Fruit fly (Drosophila melanogaster): Measurements from ENCODE around the gene stet.

stet gene

DNA sequence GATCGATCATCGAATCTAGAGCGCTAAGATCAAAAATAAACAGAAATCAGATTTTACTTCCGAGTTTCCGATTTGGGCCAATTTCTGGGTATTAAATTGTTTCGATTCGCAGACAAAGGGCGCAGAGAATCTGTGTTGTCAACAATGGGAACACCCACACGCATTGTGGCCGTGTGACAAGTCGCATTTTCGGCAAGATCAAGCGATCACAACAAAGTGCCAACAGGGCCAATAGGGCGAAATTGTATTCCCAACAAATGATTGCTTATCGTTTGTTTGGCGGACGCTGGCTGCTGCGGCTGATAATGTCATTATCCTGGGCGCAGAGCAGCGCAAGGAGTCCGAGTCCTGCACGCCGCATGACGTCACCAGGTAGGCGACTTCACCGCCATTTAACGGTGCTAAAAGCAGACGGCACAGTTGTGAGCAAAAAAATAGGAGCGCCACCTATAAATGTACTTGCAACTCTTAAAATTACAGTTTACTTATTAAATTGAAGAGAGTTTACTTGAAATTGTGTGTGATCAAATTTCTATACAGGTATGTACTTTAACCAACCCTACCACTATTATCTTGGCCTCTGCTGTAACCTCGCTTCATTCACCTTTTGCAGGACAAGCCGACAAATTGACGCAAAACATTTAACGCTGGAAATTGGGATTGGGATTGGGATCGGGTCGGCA is 10.2 kb downstream of the stet start:
- TF ChIP-seq CG12605 (GFP tag; IDR thresholded peaks at IDR 0.05): 0 out of 2 replicates have a peak, but pooled peaks have one; percentile 35
- peak; percentile 79 for TF ChIP-seq CG4496 (GFP tag; IDR thresholded peaks at IDR 0.05)
- TF ChIP-seq fd96Ca (GFP tag; IDR thresholded peaks at IDR 0.05): peak; percentile 56; the same call in 2 of the 3 replicates
- TF ChIP-seq Snoo (tag; optimal IDR thresholded peaks at IDR 0.05): no peak
- peak; percentile 67 for TF ChIP-seq CG15710 (tag; optimal IDR thresholded peaks at IDR 0.05)
- no peak for TF ChIP-seq EcR (GFP tag; optimal IDR thresholded peaks at IDR 0.05)
- peak; percentile 38 for TF ChIP-seq CG17806 (tag; optimal IDR thresholded peaks at IDR 0.05)
- no peak for TF ChIP-seq D1 (tag; optimal IDR thresholded peaks at IDR 0.05)
- no peak for TF ChIP-seq CG13204 (GFP tag; optimal IDR thresholded peaks at IDR 0.05)
- TF ChIP-seq CG32121 (GFP tag; IDR thresholded peaks at IDR 0.05): no peak
- peak; percentile 48; the same call in 1 of the 2 replicates for TF ChIP-seq Ets98B (GFP tag; IDR thresholded peaks at IDR 0.05)
- no peak for TF ChIP-seq Pif1A (GFP tag; optimal IDR thresholded peaks at IDR 0.05)
- TF ChIP-seq gl (tag; optimal IDR thresholded peaks at IDR 0.05): no peak
- no peak for TF ChIP-seq CG10348 (GFP tag; IDR thresholded peaks at IDR 0.05)
- TF ChIP-seq Pif1B (GFP tag; optimal IDR thresholded peaks at IDR 0.05): no peak
- TF ChIP-seq rn (GFP tag; IDR thresholded peaks at IDR 0.05): peak; percentile 25; the same call in 1 of the 2 replicates
- peak; percentile 49 for TF ChIP-seq CG8159 (tag; optimal IDR thresholded peaks at IDR 0.05)
- TF ChIP-seq CG14655 (GFP tag; optimal IDR thresholded peaks at IDR 0.05): peak; percentile 36
- peak; percentile 49 for TF ChIP-seq CG9948 (tag; optimal IDR thresholded peaks at IDR 0.05)
- TF ChIP-seq CG34367 (tag; optimal IDR thresholded peaks at IDR 0.05): peak; percentile 63
- TF ChIP-seq CG8301 (tag; optimal IDR thresholded peaks at IDR 0.05): peak; percentile 15

DNA sequence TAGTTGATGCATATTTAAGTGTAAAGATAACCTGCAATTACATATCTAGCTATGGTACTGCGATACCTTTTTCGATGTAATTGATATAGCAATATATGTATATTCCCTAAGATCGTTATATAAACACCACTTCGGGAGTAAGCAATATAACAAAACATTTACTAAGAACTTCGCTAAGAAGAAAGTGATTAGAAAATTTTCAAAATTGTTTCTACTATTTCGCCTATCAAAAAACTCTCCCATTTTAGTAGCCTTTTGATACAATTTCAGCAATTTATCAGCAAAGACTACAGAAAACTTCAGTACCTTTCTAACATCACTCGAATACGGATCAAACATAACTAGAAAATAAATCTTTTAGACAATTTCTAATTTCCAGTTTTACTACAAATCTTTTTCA is 12.0 kb downstream of the stet start, which contains the start of gene robl62A:
Gene robl62A (plus strand): TSS at position 301 of the 400 bp plus-strand sequence.
- no peak for TF ChIP-seq CG17806 (tag; optimal IDR thresholded peaks at IDR 0.05)
- no peak for TF ChIP-seq CG14655 (GFP tag; optimal IDR thresholded peaks at IDR 0.05)
- TF ChIP-seq CG34367 (tag; optimal IDR thresholded peaks at IDR 0.05): no peak
- no peak for TF ChIP-seq CG4496 (GFP tag; IDR thresholded peaks at IDR 0.05)
- no peak for TF ChIP-seq Pif1B (GFP tag; optimal IDR thresholded peaks at IDR 0.05)
- no peak for TF ChIP-seq EcR (GFP tag; optimal IDR thresholded peaks at IDR 0.05)
- TF ChIP-seq CG8301 (tag; optimal IDR thresholded peaks at IDR 0.05): no peak

DNA sequence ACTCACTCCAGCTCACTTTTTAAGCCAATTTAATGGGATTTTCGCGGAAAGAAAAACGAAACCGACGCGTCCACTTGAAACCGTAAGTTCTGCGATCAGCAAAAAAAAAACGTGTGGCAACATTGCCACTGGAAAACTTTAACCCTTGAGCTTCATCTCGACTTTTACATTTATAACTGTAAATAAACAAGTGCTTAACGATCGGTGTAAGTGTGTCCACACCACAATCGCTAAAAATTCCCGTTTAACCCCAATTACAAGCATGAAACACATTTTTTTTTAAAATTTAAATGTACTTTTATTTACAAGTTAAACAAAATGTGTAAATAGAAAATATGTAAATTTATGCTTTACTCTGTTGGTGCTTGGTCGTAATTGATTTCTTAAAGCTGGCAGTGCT is 14.2 kb downstream of the stet start, which contains the start of gene Ptp61F:
Gene Ptp61F (minus strand): TSS at position 101 of the 400 bp plus-strand sequence.
- TF ChIP-seq Pif1A (GFP tag; optimal IDR thresholded peaks at IDR 0.05) (no peak), CG8159 (tag; optimal IDR thresholded peaks at IDR 0.05) (no peak), Ets98B (GFP tag; IDR thresholded peaks at IDR 0.05) (no peak), D1 (tag; optimal IDR thresholded peaks at IDR 0.05) (no peak), CG9948 (tag; optimal IDR thresholded peaks at IDR 0.05) (no peak), gl (tag; optimal IDR thresholded peaks at IDR 0.05) (no peak), CG13204 (GFP tag; optimal IDR thresholded peaks at IDR 0.05) (no peak), CG12605 (GFP tag; IDR thresholded peaks at IDR 0.05) (no peak), CG8301 (tag; optimal IDR thresholded peaks at IDR 0.05) (no peak)

DNA sequence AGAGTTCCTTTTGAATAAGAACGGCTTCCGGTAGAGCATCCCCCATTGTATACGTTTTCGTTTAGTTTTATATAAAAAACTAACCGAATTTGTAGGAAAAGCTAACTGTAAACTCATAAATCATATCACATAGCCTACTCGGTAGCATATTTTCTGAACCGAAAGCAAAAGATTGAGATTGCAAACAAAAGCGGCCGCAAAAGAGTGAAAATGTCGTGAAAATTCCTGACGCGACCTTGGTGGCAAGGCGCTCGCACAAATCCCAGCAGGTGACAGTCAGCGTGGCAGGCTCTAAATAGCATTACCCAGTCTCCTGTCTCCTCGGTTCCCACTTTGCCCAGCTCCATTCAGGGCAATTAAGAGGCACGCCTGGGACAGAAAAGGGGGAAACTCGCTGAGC is 17.4 kb downstream of the stet start, which contains the start of gene Naa30B:
Gene Naa30B (minus strand): TSS at position 101 of the 400 bp plus-strand sequence.
- TF ChIP-seq gl (tag; optimal IDR thresholded peaks at IDR 0.05) (no peak), rn (GFP tag; IDR thresholded peaks at IDR 0.05) (no peak)

DNA sequence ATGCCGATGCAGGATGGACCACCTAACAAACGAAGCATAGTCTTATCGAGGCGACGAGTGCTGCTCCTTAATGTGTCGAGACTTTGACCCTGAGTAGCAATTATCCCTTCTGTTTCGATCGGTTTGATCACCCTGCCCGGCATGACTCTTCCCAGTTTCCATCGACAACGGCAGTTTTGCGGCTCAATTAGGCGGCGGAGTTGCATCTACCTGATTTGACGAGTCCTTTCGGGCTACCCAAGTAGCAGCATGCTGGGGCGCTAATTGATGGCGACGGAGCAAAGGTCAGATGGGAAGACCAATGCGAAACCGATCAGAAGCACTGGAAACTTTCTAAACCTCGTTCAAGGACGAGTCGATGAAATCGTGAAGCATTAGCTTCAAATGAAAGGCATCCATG is 18.3 kb downstream of the stet start:
- TF ChIP-seq EcR (GFP tag; optimal IDR thresholded peaks at IDR 0.05): no peak
- no peak for TF ChIP-seq Pif1B (GFP tag; optimal IDR thresholded peaks at IDR 0.05)
- no peak for TF ChIP-seq CG14655 (GFP tag; optimal IDR thresholded peaks at IDR 0.05)
- no peak for TF ChIP-seq CG12605 (GFP tag; IDR thresholded peaks at IDR 0.05)
- no peak for TF ChIP-seq rn (GFP tag; IDR thresholded peaks at IDR 0.05)
- no peak for TF ChIP-seq D1 (tag; optimal IDR thresholded peaks at IDR 0.05)
- no peak for TF ChIP-seq fd96Ca (GFP tag; IDR thresholded peaks at IDR 0.05)
- TF ChIP-seq Pif1A (GFP tag; optimal IDR thresholded peaks at IDR 0.05): no peak
- TF ChIP-seq CG9948 (tag; optimal IDR thresholded peaks at IDR 0.05): no peak
- TF ChIP-seq Snoo (tag; optimal IDR thresholded peaks at IDR 0.05): no peak
- TF ChIP-seq CG4496 (GFP tag; IDR thresholded peaks at IDR 0.05): no peak
- TF ChIP-seq CG15710 (tag; optimal IDR thresholded peaks at IDR 0.05): no peak
- TF ChIP-seq Ets98B (GFP tag; IDR thresholded peaks at IDR 0.05): no peak
- no peak for TF ChIP-seq CG32121 (GFP tag; IDR thresholded peaks at IDR 0.05)
- TF ChIP-seq CG10348 (GFP tag; IDR thresholded peaks at IDR 0.05): no peak
- TF ChIP-seq CG34367 (tag; optimal IDR thresholded peaks at IDR 0.05): no peak
- TF ChIP-seq CG8301 (tag; optimal IDR thresholded peaks at IDR 0.05): no peak
- no peak for TF ChIP-seq CG13204 (GFP tag; optimal IDR thresholded peaks at IDR 0.05)

DNA sequence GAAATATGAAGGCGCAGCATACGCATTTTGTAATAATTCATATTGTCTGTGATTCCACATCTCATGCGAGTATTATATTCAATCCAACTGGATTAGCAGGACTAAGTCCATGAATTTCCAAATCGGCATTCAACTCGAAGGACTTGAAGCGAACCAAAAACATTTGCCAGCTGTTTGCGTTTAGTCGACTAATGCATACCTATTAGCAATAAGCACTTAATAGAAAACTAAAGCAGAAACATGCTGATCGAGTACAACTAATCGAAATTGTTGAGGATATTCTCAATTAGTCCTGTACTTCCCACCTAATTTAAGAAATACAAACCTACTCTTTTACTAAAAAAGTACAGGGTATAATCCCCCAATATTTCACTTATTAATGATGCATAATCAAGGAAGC is 20.1 kb downstream of the stet start:
- TF ChIP-seq CG17806 (tag; optimal IDR thresholded peaks at IDR 0.05): no peak
- TF ChIP-seq Pif1B (GFP tag; optimal IDR thresholded peaks at IDR 0.05): no peak
- TF ChIP-seq CG12605 (GFP tag; IDR thresholded peaks at IDR 0.05): no peak
- no peak for TF ChIP-seq CG8301 (tag; optimal IDR thresholded peaks at IDR 0.05)
- TF ChIP-seq CG4496 (GFP tag; IDR thresholded peaks at IDR 0.05): no peak
- no peak for TF ChIP-seq D1 (tag; optimal IDR thresholded peaks at IDR 0.05)
- TF ChIP-seq CG34367 (tag; optimal IDR thresholded peaks at IDR 0.05): no peak
- TF ChIP-seq CG15710 (tag; optimal IDR thresholded peaks at IDR 0.05): no peak
- no peak for TF ChIP-seq fd96Ca (GFP tag; IDR thresholded peaks at IDR 0.05)
- no peak for TF ChIP-seq Ets98B (GFP tag; IDR thresholded peaks at IDR 0.05)
- TF ChIP-seq CG14655 (GFP tag; optimal IDR thresholded peaks at IDR 0.05): no peak
